Worm (Caenorhabditis elegans) whole organism, early embryonic: ENCODE measurements around the gene str-177.

Source experiments
- B0310.2 ChIP-seq: sonication (generic microtip); optimal IDR thresholded peaks from 2 replicates; lab custom pipeline; 2016; ENCODE audit warnings: mild to moderate bottlenecking, missing genetic modification characterization, missing compliant biosample characterization
- aly-1 ChIP-seq: sonication (generic microtip); optimal IDR thresholded peaks from 2 replicates; lab custom pipeline; 2016; ENCODE audit warnings: missing genetic modification characterization, missing compliant biosample characterization
- ama-1 ChIP-seq: fragments of 150-350 bp; optimal IDR thresholded peaks from 2 replicates; lab custom pipeline; 2014
- ceh-13 ChIP-seq: fragments of 200-800 bp; sonication (Bioruptor generic); optimal IDR thresholded peaks from 2 replicates; lab custom pipeline; 2018; ENCODE audit warnings: mild to moderate bottlenecking, missing genetic modification characterization, missing compliant biosample characterization
- ets-7 ChIP-seq: sonication (generic microtip); optimal IDR thresholded peaks from 2 replicates; lab custom pipeline; 2016; ENCODE audit warnings: missing genotype, missing genetic modification characterization, missing compliant biosample characterization
- flt-1 ChIP-seq: fragments of 200-800 bp; sonication (Bioruptor generic); IDR thresholded peaks from 2 replicates; pipeline ENCODE4 v1.3.6; 2022; ENCODE audit warnings: missing genetic modification characterization, missing compliant biosample characterization
- hmg-4 ChIP-seq: fragments of 200-800 bp; sonication (Bioruptor generic); optimal IDR thresholded peaks from 2 replicates; lab custom pipeline; 2018; ENCODE audit warnings: mild to moderate bottlenecking, missing genetic modification characterization, missing compliant biosample characterization
- hnd-1 ChIP-seq: sonication (generic microtip); optimal IDR thresholded peaks from 2 replicates; lab custom pipeline; 2016; ENCODE audit warnings: missing genetic modification characterization, missing compliant biosample characterization
- scrt-1 ChIP-seq: fragments of 200-800 bp; sonication (Bioruptor generic); IDR thresholded peaks from 2 replicates; pipeline ENCODE4 v1.3.6; 2022; ENCODE audit warnings: missing genetic modification characterization, missing compliant biosample characterization
- sea-1 ChIP-seq: fragments of 200-800 bp; sonication (Bioruptor generic); conservative IDR thresholded peaks from 2 replicates; pipeline ENCODE4 v1.3.6; 2022; ENCODE audit warnings: missing genetic modification characterization, missing compliant biosample characterization
- tbx-11 ChIP-seq: fragments of 200-800 bp; sonication (Bioruptor generic); IDR thresholded peaks from 2 replicates; pipeline ENCODE4 v1.3.6; 2022; ENCODE audit warnings: missing genetic modification characterization, missing compliant biosample characterization
- tbx-37 ChIP-seq: fragments of 200-800 bp; sonication (Bioruptor generic); conservative IDR thresholded peaks from 2 replicates; pipeline ENCODE4 v1.3.6; 2022; ENCODE audit warnings: missing genetic modification reagents, missing genetic modification characterization, missing compliant biosample characterization
- tra-4 ChIP-seq: sonication (generic microtip); optimal IDR thresholded peaks from 2 replicates; lab custom pipeline; 2017; ENCODE audit warnings: missing genetic modification characterization, missing compliant biosample characterization

- TF ChIP-seq ets-7 (tag; lab: Kevin White, UChicago) = no peak
- no peak for TF ChIP-seq ama-1 (lab: Kevin White, UChicago)
- no peak for TF ChIP-seq B0310.2 (tag; lab: Kevin White, UChicago)
- no peak for TF ChIP-seq aly-1 (tag; lab: Kevin White, UChicago)
- TF ChIP-seq tbx-11 (GFP tag; lab: Robert Waterston, UW) = no peak
- TF ChIP-seq hnd-1 (tag; lab: Kevin White, UChicago) = no peak
- TF ChIP-seq hmg-4 = no peak
- no peak for TF ChIP-seq tra-4 (tag; lab: Kevin White, UChicago)
- no peak for TF ChIP-seq tbx-37 (GFP tag; lab: Robert Waterston, UW)
- TF ChIP-seq flt-1 (GFP tag; lab: Robert Waterston, UW) = no peak
- no peak for TF ChIP-seq scrt-1 (GFP tag; lab: Robert Waterston, UW)
- TF ChIP-seq sea-1 = no peak
- no peak for TF ChIP-seq ceh-13 (GFP tag; lab: Kevin White, UChicago)
Measured at ce11 chrV:9163897-9164296, 34.9 kb downstream of the str-177 start.
